Worm (Caenorhabditis elegans) whole organism, late embryonic: ENCODE data around the gene M163.5.

Experiments used
- C08G9.2 ChIP-seq: sonication (generic microtip); optimal IDR thresholded peaks from 2 replicates; lab custom pipeline; 2016; ENCODE audit warnings: mild to moderate bottlenecking, missing genetic modification characterization, moderate library complexity, missing compliant biosample characterization
- C38D4.7 ChIP-seq: fragments of 200-800 bp; sonication (Bioruptor generic); optimal IDR thresholded peaks from 2 replicates; lab custom pipeline; 2018; ENCODE audit warnings: mild to moderate bottlenecking, missing genetic modification characterization, moderate library complexity, missing compliant biosample characterization
- F13H6.1 ChIP-seq: sonication (generic microtip); optimal IDR thresholded peaks from 2 replicates; lab custom pipeline; 2016; ENCODE audit warnings: missing genetic modification characterization, missing compliant biosample characterization
- K09A11.1 ChIP-seq: sonication (generic microtip); optimal IDR thresholded peaks from 2 replicates; lab custom pipeline; 2017; ENCODE audit warnings: antibody characterized with exemption, mild to moderate bottlenecking, missing genetic modification characterization, missing compliant biosample characterization; ENCODE audit not compliant: insufficient read depth
- T23F11.4 ChIP-seq: fragments of 200-800 bp; sonication (Bioruptor generic); optimal IDR thresholded peaks from 2 replicates; lab custom pipeline; 2018; ENCODE audit warnings: mild to moderate bottlenecking, missing genetic modification characterization, missing compliant biosample characterization
- Y22D7AL.16 ChIP-seq: sonication (generic microtip); optimal IDR thresholded peaks from 2 replicates; lab custom pipeline; 2016; ENCODE audit warnings: missing genetic modification characterization, missing compliant biosample characterization
- ama-1 ChIP-seq: fragments of 150-350 bp; optimal IDR thresholded peaks from 2 replicates; lab custom pipeline; 2014
- ceh-18 ChIP-seq: sonication (generic microtip); optimal IDR thresholded peaks from 2 replicates; lab custom pipeline; 2016; ENCODE audit warnings: missing genetic modification characterization, missing compliant biosample characterization
- ceh-24 ChIP-seq: sonication (generic microtip); optimal IDR thresholded peaks from 2 replicates; lab custom pipeline; 2016; ENCODE audit warnings: mild to moderate bottlenecking, missing genetic modification characterization, missing compliant biosample characterization
- ceh-34 ChIP-seq: sonication (generic microtip); optimal IDR thresholded peaks from 2 replicates; lab custom pipeline; 2016; ENCODE audit warnings: mild to moderate bottlenecking, missing genetic modification characterization, missing compliant biosample characterization
- ceh-45 ChIP-seq: fragments of 200-800 bp; sonication (Bioruptor generic); IDR thresholded peaks from 2 replicates; pipeline ENCODE4 v1.3.6; 2022; ENCODE audit warnings: missing genetic modification reagents, missing genetic modification characterization, missing compliant biosample characterization
- ceh-6 ChIP-seq: fragments of 200-800 bp; sonication (Bioruptor generic); optimal IDR thresholded peaks from 2 replicates; lab custom pipeline; 2018; ENCODE audit warnings: mild to moderate bottlenecking, missing genetic modification characterization, missing compliant biosample characterization
- ceh-9 ChIP-seq: sonication (generic microtip); optimal IDR thresholded peaks from 2 replicates; lab custom pipeline; 2016; ENCODE audit warnings: mild to moderate bottlenecking, missing genetic modification characterization, inconsistent platforms, missing compliant biosample characterization
- che-1 ChIP-seq: sonication (generic microtip); optimal IDR thresholded peaks from 2 replicates; lab custom pipeline; 2016; ENCODE audit warnings: mild to moderate bottlenecking, missing genetic modification characterization, missing compliant biosample characterization
- dmd-4 ChIP-seq: sonication (generic microtip); optimal IDR thresholded peaks from 2 replicates; lab custom pipeline; 2016; ENCODE audit warnings: borderline replicate concordance, missing genetic modification characterization, missing compliant biosample characterization
- dve-1 ChIP-seq: sonication (generic microtip); optimal IDR thresholded peaks from 2 replicates; lab custom pipeline; 2017; ENCODE audit warnings: antibody characterized with exemption, mild to moderate bottlenecking, missing genetic modification characterization, missing compliant biosample characterization
- eyg-1 ChIP-seq: sonication (generic microtip); optimal IDR thresholded peaks from 2 replicates; lab custom pipeline; 2016; ENCODE audit warnings: missing genotype, missing genetic modification characterization, missing compliant biosample characterization
- fkh-10 ChIP-seq: fragments of 150-350 bp; optimal IDR thresholded peaks from 2 replicates; lab custom pipeline; 2014; ENCODE audit warnings: missing biosample characterization, missing genetic modification reagents, missing genetic modification characterization
- fkh-6 ChIP-seq: sonication (generic microtip); optimal IDR thresholded peaks from 2 replicates; lab custom pipeline; 2016; ENCODE audit warnings: missing genetic modification characterization, missing compliant biosample characterization
- gmeb-2 ChIP-seq: sonication (generic microtip); optimal IDR thresholded peaks from 2 replicates; lab custom pipeline; 2016; ENCODE audit warnings: missing genetic modification characterization, inconsistent platforms, missing compliant biosample characterization
- hlh-13 ChIP-seq: fragments of 200-800 bp; sonication (Bioruptor generic); optimal IDR thresholded peaks from 2 replicates; lab custom pipeline; 2018; ENCODE audit warnings: mild to moderate bottlenecking, missing genetic modification characterization, missing compliant biosample characterization
- hlh-30 ChIP-seq: sonication (generic microtip); optimal IDR thresholded peaks from 2 replicates; lab custom pipeline; 2017; ENCODE audit warnings: antibody characterized with exemption, missing genetic modification characterization, missing compliant biosample characterization; ENCODE audit not compliant: insufficient read depth
- hlh-8 ChIP-seq: sonication (generic microtip); optimal IDR thresholded peaks from 2 replicates; lab custom pipeline; 2016; ENCODE audit warnings: missing genotype, missing genetic modification characterization, missing compliant biosample characterization
- lin-11 ChIP-seq: fragments of 200-800 bp; sonication (Bioruptor generic); optimal IDR thresholded peaks from 2 replicates; lab custom pipeline; 2018; ENCODE audit warnings: mild to moderate bottlenecking, missing genetic modification characterization, missing compliant biosample characterization
- madf-2 ChIP-seq: sonication (generic microtip); optimal IDR thresholded peaks from 2 replicates; lab custom pipeline; 2017; ENCODE audit warnings: missing genetic modification characterization, missing compliant biosample characterization
- mec-3 ChIP-seq: sonication (generic microtip); optimal IDR thresholded peaks from 2 replicates; lab custom pipeline; 2016; ENCODE audit warnings: borderline replicate concordance, missing genetic modification characterization, missing compliant biosample characterization
- nfya-1 ChIP-seq: sonication (generic microtip); optimal IDR thresholded peaks from 2 replicates; lab custom pipeline; 2017; ENCODE audit warnings: missing genetic modification characterization, mild to moderate bottlenecking, missing compliant biosample characterization, antibody characterized with exemption, moderate library complexity
- nhr-11 ChIP-seq: fragments of 150-350 bp; optimal IDR thresholded peaks from 2 replicates; lab custom pipeline; 2014; ENCODE audit warnings: missing biosample characterization, missing genetic modification characterization
- odd-2 ChIP-seq: sonication (generic microtip); optimal IDR thresholded peaks from 2 replicates; lab custom pipeline; 2017; ENCODE audit warnings: antibody characterized with exemption, mild to moderate bottlenecking, missing genetic modification characterization, missing compliant biosample characterization
- pag-3 ChIP-seq: sonication (generic microtip); optimal IDR thresholded peaks from 2 replicates; lab custom pipeline; 2016; ENCODE audit warnings: missing compliant biosample characterization, missing genetic modification characterization, borderline replicate concordance
- pax-1 ChIP-seq: fragments of 150-350 bp; optimal IDR thresholded peaks from 2 replicates; lab custom pipeline; 2014; ENCODE audit warnings: missing biosample characterization, missing genetic modification characterization
- pha-2 ChIP-seq: sonication (generic microtip); optimal IDR thresholded peaks from 2 replicates; lab custom pipeline; 2017; ENCODE audit warnings: mild to moderate bottlenecking, missing genetic modification characterization, missing compliant biosample characterization
- pha-4 ChIP-seq: fragments of 150-350 bp; optimal IDR thresholded peaks from 2 replicates; lab custom pipeline; 2018; ENCODE audit warnings: missing biosample characterization, missing genetic modification reagents, missing genetic modification characterization
- ref-2 ChIP-seq: sonication (generic microtip); optimal IDR thresholded peaks from 2 replicates; lab custom pipeline; 2016; ENCODE audit warnings: missing genetic modification characterization, missing compliant biosample characterization
- rnt-1 ChIP-seq: sonication (generic microtip); optimal IDR thresholded peaks from 2 replicates; lab custom pipeline; 2016; ENCODE audit warnings: missing genetic modification characterization, missing compliant biosample characterization
- sox-2 ChIP-seq: fragments of 200-800 bp; sonication (Bioruptor generic); IDR thresholded peaks from 2 replicates; pipeline ENCODE4 v1.3.6; 2022; ENCODE audit warnings: missing genetic modification reagents, missing genetic modification characterization, missing compliant biosample characterization
- tbx-2 ChIP-seq: sonication (generic microtip); optimal IDR thresholded peaks from 2 replicates; lab custom pipeline; 2016; ENCODE audit warnings: missing genetic modification characterization, missing compliant biosample characterization
- tbx-7 ChIP-seq: sonication (generic microtip); optimal IDR thresholded peaks from 2 replicates; lab custom pipeline; 2016; ENCODE audit warnings: missing genotype, missing genetic modification characterization, missing compliant biosample characterization
- unc-3 ChIP-seq, 2 experiments: fragments of 200-800 bp in 1 of 2; sonication (Bioruptor generic) in 1 of 2; sonication (generic microtip) in 1 of 2; conservative IDR thresholded peaks in 1 of 2; optimal IDR thresholded peaks in 1 of 2; 2 replicates each; pipeline versions ENCODE4 v1.3.6 to Lab custom; 2016 to 2022; ENCODE audit warnings: missing compliant biosample characterization in 2 of 2, missing genetic modification characterization in 2 of 2, missing genetic modification reagents in 1 of 2
- unc-42 ChIP-seq: sonication (generic microtip); optimal IDR thresholded peaks from 2 replicates; lab custom pipeline; 2016; ENCODE audit warnings: missing genotype, missing genetic modification characterization, missing compliant biosample characterization
- unc-55 ChIP-seq: sonication (generic microtip); optimal IDR thresholded peaks from 2 replicates; lab custom pipeline; 2017; ENCODE audit warnings: missing biosample characterization, missing genetic modification reagents, missing genetic modification characterization
- unc-86 ChIP-seq: sonication (generic microtip); optimal IDR thresholded peaks from 2 replicates; lab custom pipeline; 2016; ENCODE audit warnings: missing genetic modification characterization, missing compliant biosample characterization
- zip-5 ChIP-seq: sonication (generic microtip); optimal IDR thresholded peaks from 2 replicates; lab custom pipeline; 2016; ENCODE audit warnings: missing genetic modification characterization, missing compliant biosample characterization

The M163.5 gene

ce11 chrX:14508823-14509259 is 35.0 kb downstream of the M163.5 start:
- TF ChIP-seq T23F11.4 (no peak), Y22D7AL.16 (no peak), ama-1 (no peak), unc-3 (GFP tag; conservative IDR thresholded peaks at IDR 0.05; lab: Robert Waterston, UW) (no peak), unc-3 (tag; optimal IDR thresholded peaks at IDR 0.05; lab: Kevin White, UChicago) (no peak), gmeb-2 (tag; lab: Kevin White, UChicago) (no peak), fkh-6 (tag; lab: Kevin White, UChicago) (no peak), nhr-11 (tag; lab: Kevin White, UChicago) (no peak), unc-55 (GFP tag; lab: Kevin White, UChicago) (peak; percentile 38), hlh-13 (GFP tag; lab: Kevin White, UChicago) (no peak), lin-11 (tag; lab: Kevin White, UChicago) (no peak), C38D4.7 (GFP tag; lab: Kevin White, UChicago) (no peak), dmd-4 (tag; lab: Kevin White, UChicago) (no peak), pax-1 (no peak), rnt-1 (tag; lab: Kevin White, UChicago) (peak; percentile 36), pha-4 (no peak), ceh-6 (no peak), che-1 (tag; lab: Kevin White, UChicago) (no peak), pag-3 (tag; lab: Kevin White, UChicago) (no peak), fkh-10 (GFP tag; lab: Kevin White, UChicago) (no peak), ceh-18 (tag; lab: Kevin White, UChicago) (peak; percentile 61)

DNA sequence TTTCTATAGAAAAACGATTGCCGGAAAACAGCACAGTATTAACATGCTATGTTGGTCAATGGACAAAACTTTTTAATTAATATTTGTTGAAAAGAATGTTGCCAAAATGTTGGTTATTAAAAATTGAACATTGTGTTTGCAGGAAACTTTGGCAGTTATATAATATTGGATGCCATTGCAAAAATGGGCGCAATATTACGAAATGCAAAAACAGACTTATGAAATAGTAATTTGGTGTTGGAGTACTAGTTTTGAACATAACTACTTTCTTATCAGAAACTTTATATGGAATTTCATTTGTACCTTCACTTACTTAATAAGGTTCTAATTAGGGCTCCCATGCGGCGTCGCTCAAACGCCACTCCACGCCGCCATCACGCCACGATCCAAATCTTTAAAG is 36.5 kb downstream of the M163.5 start:
- TF ChIP-seq F13H6.1 (no peak), K09A11.1 (no peak), odd-2 (tag; lab: Kevin White, UChicago) (no peak), eyg-1 (tag; lab: Kevin White, UChicago) (no peak), ceh-34 (tag; lab: Kevin White, UChicago) (no peak), ref-2 (no peak), T23F11.4 (no peak), unc-42 (no peak), hlh-30 (tag; lab: Kevin White, UChicago) (no peak), pha-2 (no peak), rnt-1 (tag; lab: Kevin White, UChicago) (no peak), gmeb-2 (tag; lab: Kevin White, UChicago) (no peak), sox-2 (GFP tag; lab: Robert Waterston, UW) (no peak), zip-5 (tag; lab: Kevin White, UChicago) (no peak), tbx-2 (tag; lab: Kevin White, UChicago) (no peak), mec-3 (no peak), unc-55 (GFP tag; lab: Kevin White, UChicago) (no peak), madf-2 (tag; lab: Kevin White, UChicago) (no peak)

- no peak for TF ChIP-seq hlh-8 (tag; lab: Kevin White, UChicago)
- no peak for TF ChIP-seq nhr-11 (tag; lab: Kevin White, UChicago)
- TF ChIP-seq C08G9.2 (tag; lab: Kevin White, UChicago), result no peak
- TF ChIP-seq zip-5 (tag; lab: Kevin White, UChicago), result no peak
- no peak for TF ChIP-seq dve-1 (tag; lab: Kevin White, UChicago)
- no peak for TF ChIP-seq che-1 (tag; lab: Kevin White, UChicago)
- no peak for TF ChIP-seq nfya-1
- no peak for TF ChIP-seq ceh-24 (tag; lab: Kevin White, UChicago)
- no peak for TF ChIP-seq pha-4
- no peak for TF ChIP-seq tbx-7 (tag; lab: Kevin White, UChicago)
- no peak for TF ChIP-seq ceh-6
- no peak for TF ChIP-seq mec-3
- no peak for TF ChIP-seq ceh-9
- TF ChIP-seq unc-86 (tag; lab: Kevin White, UChicago), result no peak
- TF ChIP-seq ceh-45, result no peak
- TF ChIP-seq ref-2, result no peak
- TF ChIP-seq odd-2 (tag; lab: Kevin White, UChicago), result no peak
- TF ChIP-seq pag-3 (tag; lab: Kevin White, UChicago), result no peak
These were observed 39.0 kb downstream of the M163.5 start, which contains the start of gene fbxa-141 for ce11 chrX:14512817-14513216. Gene fbxa-141 (minus strand): TSS chrX:14512917.
